Fruit fly (Drosophila melanogaster) whole organism, embryonic: ENCODE measurements around the gene APP-BP1.

ENCODE experiments used
- Blimp-1 ChIP-seq: fragments of 200-800 bp; sonication (Bioruptor generic); optimal IDR thresholded peaks from 3 replicates; lab custom pipeline; 2018; ENCODE audit warnings: missing biosample characterization, missing genetic modification characterization, mild to moderate bottlenecking, moderate library complexity, missing genetic modification reagents
- Bteb2 ChIP-seq: fragments of 200-800 bp; sonication (Bioruptor generic); optimal IDR thresholded peaks from 2 replicates; lab custom pipeline; 2016; ENCODE audit warnings: missing biosample characterization, missing genetic modification characterization
- CG10979 ChIP-seq: fragments of 200-800 bp; sonication (Bioruptor generic); optimal IDR thresholded peaks from 2 replicates; lab custom pipeline; 2018; ENCODE audit warnings: missing biosample characterization, mild to moderate bottlenecking, missing genetic modification characterization, moderate library complexity
- CG11456 ChIP-seq: fragments of 200-800 bp; sonication (Bioruptor generic); IDR thresholded peaks from 3 replicates; pipeline ENCODE4 v1.3.6; 2022; ENCODE audit warnings: missing biosample characterization, missing genetic modification characterization
- CG13624 ChIP-seq: fragments of 200-800 bp; sonication (Bioruptor generic); optimal IDR thresholded peaks from 2 replicates; lab custom pipeline; 2016; ENCODE audit warnings: missing biosample characterization, missing genetic modification characterization
- CG14441 ChIP-seq: fragments of 200-800 bp; sonication (Bioruptor generic); IDR thresholded peaks from 2 replicates; pipeline ENCODE4 v1.3.6; 2022; ENCODE audit warnings: missing biosample characterization, missing genetic modification characterization
- CG14710 ChIP-seq: fragments of 200-800 bp; sonication (Bioruptor generic); optimal IDR thresholded peaks from 3 replicates; lab custom pipeline; 2019; ENCODE audit warnings: missing biosample characterization, mild to moderate bottlenecking, missing genetic modification characterization, moderate library complexity
- CG15696 ChIP-seq: fragments of 200-800 bp; sonication (Bioruptor generic); optimal IDR thresholded peaks from 2 replicates; lab custom pipeline; 2019; ENCODE audit warnings: missing biosample characterization, mild to moderate bottlenecking, missing genetic modification characterization, moderate library complexity
- CG16815 ChIP-seq: fragments of 200-800 bp; sonication (Bioruptor generic); optimal IDR thresholded peaks from 3 replicates; lab custom pipeline; 2017; ENCODE audit warnings: missing biosample characterization, mild to moderate bottlenecking, missing genetic modification characterization
- CG17912 ChIP-seq: fragments of 200-800 bp; sonication (Bioruptor generic); optimal IDR thresholded peaks from 2 replicates; lab custom pipeline; 2018; ENCODE audit warnings: missing biosample characterization, mild to moderate bottlenecking, missing genetic modification characterization
- CG2199 ChIP-seq: fragments of 200-800 bp; sonication (Bioruptor generic); IDR thresholded peaks from 3 replicates; pipeline ENCODE4 v1.3.6; 2022; ENCODE audit warnings: missing biosample characterization, missing genetic modification characterization
- CG3065 ChIP-seq: fragments of 200-800 bp; sonication (Bioruptor generic); optimal IDR thresholded peaks from 2 replicates; lab custom pipeline; 2016; ENCODE audit warnings: missing biosample characterization, missing genetic modification characterization
- CG31365 ChIP-seq: fragments of 200-800 bp; sonication (Bioruptor generic); optimal IDR thresholded peaks from 2 replicates; lab custom pipeline; 2018; ENCODE audit warnings: missing biosample characterization, mild to moderate bottlenecking, missing genetic modification characterization
- CG32532 ChIP-seq: fragments of 200-800 bp; sonication (Bioruptor generic); IDR thresholded peaks from 2 replicates; pipeline ENCODE4 v1.3.6; 2022; ENCODE audit warnings: missing biosample characterization, missing genetic modification characterization
- CG3838 ChIP-seq: fragments of 200-800 bp; sonication (Bioruptor generic); optimal IDR thresholded peaks from 3 replicates; lab custom pipeline; 2016; ENCODE audit warnings: missing biosample characterization, missing genetic modification characterization
- CG43689 ChIP-seq: fragments of 200-800 bp; sonication (Bioruptor generic); IDR thresholded peaks from 2 replicates; pipeline ENCODE4 v1.3.6; 2022; ENCODE audit warnings: missing biosample characterization, missing genetic modification characterization
- CG6272 ChIP-seq: fragments of 200-800 bp; sonication (Bioruptor generic); IDR thresholded peaks from 2 replicates; pipeline ENCODE4 v1.3.6; 2022; ENCODE audit warnings: missing biosample characterization, missing genetic modification characterization
- CG6765 ChIP-seq: fragments of 200-800 bp; sonication (Bioruptor generic); optimal IDR thresholded peaks from 3 replicates; lab custom pipeline; 2017; ENCODE audit warnings: missing biosample characterization, mild to moderate bottlenecking, missing genetic modification characterization
- CG7556 ChIP-seq: fragments of 200-800 bp; sonication (Bioruptor generic); optimal IDR thresholded peaks from 2 replicates; lab custom pipeline; 2017; ENCODE audit warnings: missing biosample characterization, mild to moderate bottlenecking, missing genetic modification characterization
- CG8290 ChIP-seq, 3 experiments: fragments of 200-800 bp; sonication (Bioruptor generic); optimal IDR thresholded peaks; 2 replicates each; lab custom pipeline; 2016 to 2019; ENCODE audit warnings: missing biosample characterization in 3 of 3, missing genetic modification characterization in 3 of 3, mild to moderate bottlenecking in 2 of 3, moderate library complexity in 1 of 3
- Chrac-16 ChIP-seq: fragments of 200-800 bp; sonication (Bioruptor generic); optimal IDR thresholded peaks from 3 replicates; lab custom pipeline; 2016; ENCODE audit warnings: missing biosample characterization, missing genetic modification characterization
- Dp ChIP-seq: fragments of 200-800 bp; sonication (Bioruptor generic); optimal IDR thresholded peaks from 2 replicates; lab custom pipeline; 2018; ENCODE audit warnings: missing biosample characterization, mild to moderate bottlenecking, missing genetic modification characterization, moderate library complexity
- Ets65A ChIP-seq: fragments of 200-800 bp; sonication (Bioruptor generic); peaks from one replicate; lab custom pipeline; 2016; ENCODE audit warnings: missing biosample characterization, missing genetic modification characterization
- GATAe ChIP-seq: fragments of 200-800 bp; sonication (Bioruptor generic); conservative IDR thresholded peaks from 2 replicates; pipeline ENCODE4 v1.3.6; 2022; ENCODE audit warnings: missing biosample characterization, missing genetic modification characterization
- Gug ChIP-seq: fragments of 200-800 bp; sonication (Bioruptor generic); IDR thresholded peaks from 4 replicates; pipeline ENCODE4 v1.3.6; 2022; ENCODE audit warnings: missing biosample characterization, missing genetic modification characterization
- HLH3B ChIP-seq: fragments of 200-800 bp; sonication (Bioruptor generic); IDR thresholded peaks from 2 replicates; pipeline ENCODE4 v1.3.6; 2022; ENCODE audit warnings: missing biosample characterization, missing genetic modification characterization
- HmgD ChIP-seq: fragments of 200-800 bp; sonication (Bioruptor generic); optimal IDR thresholded peaks from 3 replicates; lab custom pipeline; 2016; ENCODE audit warnings: missing biosample characterization, missing genetic modification characterization
- Max ChIP-seq: fragments of 200-800 bp; sonication (Bioruptor generic); optimal IDR thresholded peaks from 2 replicates; lab custom pipeline; 2016; ENCODE audit warnings: missing biosample characterization, mild to moderate bottlenecking, missing genetic modification characterization
- Mes4 ChIP-seq: fragments of 200-800 bp; sonication (Bioruptor generic); optimal IDR thresholded peaks from 2 replicates; lab custom pipeline; 2016; ENCODE audit warnings: missing biosample characterization, missing genetic modification characterization
- Mrtf ChIP-seq: fragments of 200-800 bp; sonication (Bioruptor generic); IDR thresholded peaks from 3 replicates; pipeline ENCODE4 v1.3.6; 2022; ENCODE audit warnings: missing biosample characterization, missing genetic modification characterization
- Ptx1 ChIP-seq: fragments of 200-800 bp; sonication (Bioruptor generic); IDR thresholded peaks from 2 replicates; pipeline ENCODE4 v1.3.6; 2022; ENCODE audit warnings: missing biosample characterization, missing genetic modification characterization
- Ssrp ChIP-seq: fragments of 200-800 bp; sonication (Bioruptor generic); optimal IDR thresholded peaks from 2 replicates; lab custom pipeline; 2018; ENCODE audit warnings: missing biosample characterization, mild to moderate bottlenecking, missing genetic modification characterization, moderate library complexity
- cad ChIP-seq: fragments of >200 bp; optimal IDR thresholded peaks from 2 replicates; lab custom pipeline; 2017; ENCODE audit warnings: missing biosample characterization, missing genetic modification characterization
- cg ChIP-seq: fragments of 200-800 bp; sonication (Bioruptor generic); optimal IDR thresholded peaks from 3 replicates; lab custom pipeline; 2019; ENCODE audit warnings: missing biosample characterization, mild to moderate bottlenecking, missing genetic modification characterization, moderate library complexity
- ci ChIP-seq: fragments of 200-800 bp; sonication (Bioruptor generic); IDR thresholded peaks from 3 replicates; pipeline ENCODE4 v1.3.6; 2022; ENCODE audit warnings: missing biosample characterization, missing genetic modification characterization
- dimm ChIP-seq: fragments of 200-800 bp; sonication (Bioruptor generic); IDR thresholded peaks from 2 replicates; pipeline ENCODE4 v1.3.6; 2022; ENCODE audit warnings: missing biosample characterization, missing genetic modification characterization
- disco-r ChIP-seq: fragments of 200-800 bp; sonication (Bioruptor generic); optimal IDR thresholded peaks from 2 replicates; lab custom pipeline; 2016; ENCODE audit warnings: missing biosample characterization, missing genetic modification characterization
- gem ChIP-seq: fragments of 200-800 bp; sonication (Bioruptor generic); optimal IDR thresholded peaks from 2 replicates; lab custom pipeline; 2019; ENCODE audit warnings: missing biosample characterization, mild to moderate bottlenecking, missing genetic modification characterization, moderate library complexity
- gt ChIP-seq: fragments of 200-800 bp; sonication (Bioruptor generic); IDR thresholded peaks from 2 replicates; pipeline ENCODE4 v1.3.6; 2022; ENCODE audit warnings: missing biosample characterization, missing genetic modification characterization
- hkb ChIP-seq, 2 experiments: fragments of 200-800 bp in 1 of 2; fragments of >200 bp in 1 of 2; sonication (Bioruptor generic) in 1 of 2; IDR thresholded peaks in 1 of 2; optimal IDR thresholded peaks in 1 of 2; 2 replicates each; pipeline versions ENCODE4 v1.3.6 to Lab custom; 2017 to 2022; ENCODE audit warnings: missing biosample characterization in 1 of 2, missing genetic modification characterization in 1 of 2
- sc ChIP-seq, 3 experiments: fragments of >200 bp in 2 of 3; fragments of 200-800 bp in 1 of 3; sonication (Bioruptor generic) in 1 of 3; optimal IDR thresholded peaks; 2 replicates in 2 of 3; 3 replicates in 1 of 3; lab custom pipeline; 2017; ENCODE audit warnings: mild to moderate bottlenecking in 1 of 3, missing biosample characterization in 1 of 3, missing genetic modification characterization in 1 of 3, missing genetic modification reagents in 1 of 3
- shn ChIP-seq: fragments of 200-800 bp; sonication (Bioruptor generic); optimal IDR thresholded peaks from 3 replicates; lab custom pipeline; 2016; ENCODE audit warnings: missing biosample characterization, missing genetic modification characterization
- sima ChIP-seq: fragments of 200-800 bp; sonication (Bioruptor generic); optimal IDR thresholded peaks from 2 replicates; lab custom pipeline; 2016; ENCODE audit warnings: missing biosample characterization, missing genetic modification characterization
- so ChIP-seq: fragments of 200-800 bp; sonication (Bioruptor generic); IDR thresholded peaks from 3 replicates; pipeline ENCODE4 v1.3.6; 2022; ENCODE audit warnings: missing biosample characterization, missing genetic modification characterization
- tll ChIP-seq, 2 experiments: fragments of 200-800 bp in 1 of 2; fragments of >200 bp in 1 of 2; sonication (Bioruptor generic) in 1 of 2; optimal IDR thresholded peaks; 2 replicates each; lab custom pipeline; 2017 to 2019; ENCODE audit warnings: missing biosample characterization in 2 of 2, missing genetic modification characterization in 2 of 2, mild to moderate bottlenecking in 1 of 2, moderate library complexity in 1 of 2
- toy ChIP-seq: fragments of 200-800 bp; sonication (Bioruptor generic); IDR thresholded peaks from 2 replicates; pipeline ENCODE4 v1.3.6; 2022; ENCODE audit warnings: missing biosample characterization, missing genetic modification characterization
- tx ChIP-seq: fragments of 200-800 bp; sonication (Bioruptor generic); optimal IDR thresholded peaks from 2 replicates; lab custom pipeline; 2016; ENCODE audit warnings: missing biosample characterization, missing genetic modification characterization
- unpg ChIP-seq: fragments of 200-800 bp; sonication (Bioruptor generic); optimal IDR thresholded peaks from 3 replicates; lab custom pipeline; 2018; ENCODE audit warnings: missing biosample characterization, mild to moderate bottlenecking, missing genetic modification characterization, moderate library complexity

Gene APP-BP1

DNA sequence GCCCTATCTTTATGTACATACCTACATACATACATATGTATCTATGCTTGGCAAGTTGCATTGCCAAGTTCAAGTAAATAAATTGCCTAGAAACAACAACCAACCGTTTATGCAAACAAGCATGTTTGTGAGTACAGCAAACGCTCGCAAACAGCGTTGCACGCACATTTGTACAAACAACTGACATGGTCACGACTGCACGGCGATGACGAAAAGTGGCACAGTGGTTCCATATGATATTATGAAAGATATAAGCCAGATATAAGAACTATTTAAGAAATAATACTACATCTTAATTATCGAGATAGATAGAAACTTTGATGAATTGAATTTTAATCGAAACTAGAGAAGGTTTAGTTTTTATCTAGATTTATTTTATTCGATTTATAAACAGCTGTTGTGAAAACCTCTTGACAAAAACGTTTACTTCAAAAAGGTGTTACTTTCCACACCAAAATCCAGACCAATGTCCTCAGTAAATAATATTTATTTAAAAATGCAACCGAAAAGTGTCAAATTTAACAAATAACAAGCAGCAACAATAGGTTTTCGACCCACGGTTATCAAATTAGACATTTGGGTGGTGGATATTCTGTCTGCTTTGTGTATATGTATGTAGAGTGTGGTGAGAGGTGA, 8.3 kb upstream of the APP-BP1 start (continued):
- TF ChIP-seq CG32532 (GFP tag; lab: Robert Waterston, UW), result peak; percentile 58; the same call in 1 of the 2 replicates
- TF ChIP-seq CG6272 (GFP tag; lab: Robert Waterston, UW), result peak; percentile 51
- TF ChIP-seq Blimp-1 (GFP tag; lab: Kevin White, UChicago), result peak; percentile 78
- TF ChIP-seq CG43689, result peak; percentile 25; the same call in 1 of the 2 replicates
- TF ChIP-seq gt (GFP tag; lab: Robert Waterston, UW), result peak; percentile 21; the same call in 1 of the 2 replicates
- peak; percentile 93 for TF ChIP-seq Max (GFP tag; lab: Kevin White, UChicago)
- peak; percentile 39 for TF ChIP-seq CG31365 (tag; lab: Kevin White, UChicago)
- TF ChIP-seq HLH3B (GFP tag; lab: Robert Waterston, UW), result peak; percentile 71
- TF ChIP-seq cg, result peak; percentile 54
- peak; percentile 98 for TF ChIP-seq CG7556 (GFP tag; lab: Kevin White, UChicago)
- peak; percentile 91 for TF ChIP-seq CG14710 (tag; lab: Kevin White, UChicago)
- TF ChIP-seq Mrtf (GFP tag; lab: Robert Waterston, UW), result peak; percentile 53; the same call in 1 of the 3 replicates
- TF ChIP-seq HmgD, result no peak
- TF ChIP-seq CG10979 (tag; lab: Kevin White, UChicago), result peak; percentile 95
- no peak for TF ChIP-seq Dp (GFP tag; lab: Kevin White, UChicago)
- peak; percentile 91 for TF ChIP-seq Chrac-16 (GFP tag; lab: Kevin White, UChicago)
- TF ChIP-seq Ptx1 (GFP tag; lab: Robert Waterston, UW), result peak; percentile 84
- TF ChIP-seq CG13624, result peak; percentile 26
- TF ChIP-seq dimm (GFP tag; lab: Robert Waterston, UW), result peak; percentile 4; the same call in 1 of the 2 replicates
- TF ChIP-seq gem, result peak; percentile 96
- TF ChIP-seq tll (GFP tag; optimal IDR thresholded peaks at IDR 0.05; lab: Kevin White, UChicago), result peak in 1 of 2 experiments; percentile 74
- peak; percentile 45 for TF ChIP-seq CG8290 (GFP tag; optimal IDR thresholded peaks at IDR 0.05; lab: Kevin White, UChicago)
- TF ChIP-seq CG8290 (tag; optimal IDR thresholded peaks at IDR 0.05; lab: Kevin White, UChicago), result peak; percentile 52 to 73
- peak; percentile 93 for TF ChIP-seq CG15696 (tag; lab: Kevin White, UChicago)
- no peak for TF ChIP-seq sc (optimal IDR thresholded peaks at IDR 0.05; lab: Kevin White, UChicago)
- TF ChIP-seq sc (GFP tag; optimal IDR thresholded peaks at IDR 0.05; lab: Kevin White, UChicago), result peak; percentile 89
- peak; percentile 68 for TF ChIP-seq CG6765 (GFP tag; lab: Kevin White, UChicago)
- TF ChIP-seq hkb (optimal IDR thresholded peaks at IDR 0.05; lab: Kevin White, UChicago), result no peak
- peak; percentile 93 for TF ChIP-seq hkb (GFP tag; IDR thresholded peaks at IDR 0.05; lab: Robert Waterston, UW)
- TF ChIP-seq Ssrp (tag; lab: Kevin White, UChicago), result peak; percentile 94
- peak; percentile 61; the same call in 2 of the 3 replicates for TF ChIP-seq CG2199 (GFP tag; lab: Robert Waterston, UW)
- TF ChIP-seq Mes4 (GFP tag; lab: Kevin White, UChicago), result peak; percentile 85
- TF ChIP-seq so (GFP tag; lab: Robert Waterston, UW), result peak; percentile 91
- no peak for TF ChIP-seq CG11456
- no peak for TF ChIP-seq cad
- peak; percentile 88 for TF ChIP-seq ci (GFP tag; lab: Robert Waterston, UW)
- TF ChIP-seq CG17912, result no peak
- TF ChIP-seq CG14441, result peak; percentile 73; the same call in 1 of the 2 replicates
- peak; percentile 80 for TF ChIP-seq tx (GFP tag; lab: Kevin White, UChicago)
- 0 out of 2 replicates have a peak, but pooled peaks have one; percentile 8 for TF ChIP-seq toy
- TF ChIP-seq CG3065, result peak; percentile 68
- TF ChIP-seq Bteb2 (GFP tag; lab: Kevin White, UChicago), result peak; percentile 82
- peak; percentile 86 for TF ChIP-seq CG16815
- TF ChIP-seq Ets65A, result peak; percentile 96
- peak; percentile 67 for TF ChIP-seq shn (GFP tag; lab: Kevin White, UChicago)
- TF ChIP-seq GATAe (GFP tag; lab: Robert Waterston, UW), result no peak
- peak; percentile 73 for TF ChIP-seq disco-r (GFP tag; lab: Kevin White, UChicago)
- TF ChIP-seq sima (GFP tag; lab: Kevin White, UChicago), result no peak
- TF ChIP-seq Gug (GFP tag; lab: Robert Waterston, UW), result peak; percentile 54; the same call in 3 of the 4 replicates
- peak; percentile 79 for TF ChIP-seq CG3838 (GFP tag; lab: Kevin White, UChicago)
- TF ChIP-seq unpg (GFP tag; lab: Kevin White, UChicago), result peak; percentile 86
